Fruit fly (Drosophila melanogaster) whole organism, embryonic: ENCODE data around the gene CG9775.

Source experiments
- B-H2 ChIP-seq: fragments of 200-800 bp; sonication (Bioruptor generic); optimal IDR thresholded peaks from 2 replicates; lab custom pipeline; 2018; ENCODE audit warnings: missing biosample characterization, mild to moderate bottlenecking, missing genetic modification characterization
- CG10543 ChIP-seq: fragments of 200-800 bp; sonication (Bioruptor generic); optimal IDR thresholded peaks from 3 replicates; lab custom pipeline; 2017; ENCODE audit warnings: missing biosample characterization, mild to moderate bottlenecking, missing genetic modification characterization, moderate library complexity
- CG10979 ChIP-seq: fragments of 200-800 bp; sonication (Bioruptor generic); optimal IDR thresholded peaks from 2 replicates; lab custom pipeline; 2018; ENCODE audit warnings: missing biosample characterization, mild to moderate bottlenecking, missing genetic modification characterization, moderate library complexity
- CG11723 ChIP-seq: fragments of 200-800 bp; sonication (Bioruptor generic); optimal IDR thresholded peaks from 2 replicates; lab custom pipeline; 2017; ENCODE audit warnings: missing biosample characterization, mild to moderate bottlenecking, missing genetic modification characterization
- CG14014 ChIP-seq: fragments of 200-800 bp; sonication (Bioruptor generic); IDR thresholded peaks from 2 replicates; pipeline ENCODE4 v1.3.6; 2022; ENCODE audit warnings: missing biosample characterization, missing genetic modification characterization
- CG14441 ChIP-seq: fragments of 200-800 bp; sonication (Bioruptor generic); IDR thresholded peaks from 2 replicates; pipeline ENCODE4 v1.3.6; 2022; ENCODE audit warnings: missing biosample characterization, missing genetic modification characterization
- CG14860 ChIP-seq: fragments of 200-800 bp; sonication (Bioruptor generic); IDR thresholded peaks from 3 replicates; pipeline ENCODE4 v1.3.6; 2022; ENCODE audit warnings: missing biosample characterization, missing genetic modification characterization; ENCODE audit not compliant: partially characterized antibody
- CG15601 ChIP-seq: fragments of 200-800 bp; sonication (Bioruptor generic); optimal IDR thresholded peaks from 3 replicates; lab custom pipeline; 2019; ENCODE audit warnings: missing biosample characterization, mild to moderate bottlenecking, missing genetic modification characterization, moderate library complexity
- CG1647 ChIP-seq: fragments of 200-800 bp; sonication (Bioruptor generic); optimal IDR thresholded peaks from 3 replicates; lab custom pipeline; 2016; ENCODE audit warnings: missing biosample characterization, missing genetic modification characterization
- CG17912 ChIP-seq: fragments of 200-800 bp; sonication (Bioruptor generic); optimal IDR thresholded peaks from 2 replicates; lab custom pipeline; 2018; ENCODE audit warnings: missing biosample characterization, mild to moderate bottlenecking, missing genetic modification characterization
- CG2678 ChIP-seq: fragments of 200-800 bp; sonication (Bioruptor generic); optimal IDR thresholded peaks from 3 replicates; lab custom pipeline; 2019; ENCODE audit warnings: missing biosample characterization, mild to moderate bottlenecking, missing genetic modification characterization, moderate library complexity
- CG3065 ChIP-seq: fragments of 200-800 bp; sonication (Bioruptor generic); optimal IDR thresholded peaks from 2 replicates; lab custom pipeline; 2016; ENCODE audit warnings: missing biosample characterization, missing genetic modification characterization
- CG31441 ChIP-seq: fragments of 200-800 bp; sonication (Bioruptor generic); IDR thresholded peaks from 2 replicates; pipeline ENCODE4 v1.3.6; 2022; ENCODE audit warnings: missing biosample characterization, missing genetic modification characterization
- CG3407 ChIP-seq: fragments of 200-800 bp; sonication (Bioruptor generic); optimal IDR thresholded peaks from 2 replicates; lab custom pipeline; 2018; ENCODE audit warnings: missing biosample characterization, mild to moderate bottlenecking, missing genetic modification characterization
- CG4328 ChIP-seq: fragments of 200-800 bp; sonication (Bioruptor generic); optimal IDR thresholded peaks from 3 replicates; lab custom pipeline; 2017; ENCODE audit warnings: missing biosample characterization, missing genetic modification reagents, missing genetic modification characterization
- CG4617 ChIP-seq: fragments of 200-800 bp; sonication (Bioruptor generic); optimal IDR thresholded peaks from 3 replicates; lab custom pipeline; 2016; ENCODE audit warnings: missing biosample characterization, missing genetic modification characterization, borderline replicate concordance
- CG6854 ChIP-seq: fragments of 200-800 bp; sonication (Bioruptor generic); optimal IDR thresholded peaks from 3 replicates; lab custom pipeline; 2017; ENCODE audit warnings: missing biosample characterization, mild to moderate bottlenecking, missing genetic modification characterization
- CG8388 ChIP-seq: fragments of 200-800 bp; sonication (Bioruptor generic); optimal IDR thresholded peaks from 2 replicates; lab custom pipeline; 2019; ENCODE audit warnings: missing biosample characterization, mild to moderate bottlenecking, missing genetic modification characterization, moderate library complexity
- CG9932 ChIP-seq: fragments of 200-800 bp; sonication (Bioruptor generic); IDR thresholded peaks from 2 replicates; pipeline ENCODE4 v1.3.6; 2022; ENCODE audit warnings: missing biosample characterization, missing genetic modification characterization
- CHES-1-like ChIP-seq: fragments of 200-800 bp; sonication (Bioruptor generic); optimal IDR thresholded peaks from 2 replicates; lab custom pipeline; 2016; ENCODE audit warnings: missing biosample characterization, missing genetic modification characterization
- CTCF ChIP-seq: fragments of 200-800 bp; sonication (Bioruptor generic); optimal IDR thresholded peaks from 2 replicates; lab custom pipeline; 2017; ENCODE audit warnings: missing biosample characterization, mild to moderate bottlenecking, missing genetic modification characterization, moderate library complexity
- CoRest ChIP-seq: fragments of 200-800 bp; sonication (Bioruptor generic); optimal IDR thresholded peaks from 3 replicates; lab custom pipeline; 2018; ENCODE audit warnings: missing biosample characterization, mild to moderate bottlenecking, missing genetic modification characterization, moderate library complexity
- CrebB ChIP-seq: fragments of 200-800 bp; sonication (Bioruptor generic); optimal IDR thresholded peaks from 3 replicates; lab custom pipeline; 2018; ENCODE audit warnings: missing biosample characterization, mild to moderate bottlenecking, missing genetic modification characterization
- Dad ChIP-seq: fragments of 200-800 bp; sonication (Bioruptor generic); optimal IDR thresholded peaks from 3 replicates; lab custom pipeline; 2016; ENCODE audit warnings: missing biosample characterization, missing genetic modification characterization
- Eip74EF ChIP-seq, 2 experiments: fragments of 200-800 bp in 1 of 2; fragments of >200 bp in 1 of 2; sonication (Bioruptor generic) in 1 of 2; optimal IDR thresholded peaks; 2 replicates each; lab custom pipeline; 2017 to 2019; ENCODE audit warnings: missing biosample characterization in 2 of 2, missing genetic modification characterization in 2 of 2, mild to moderate bottlenecking in 1 of 2, moderate library complexity in 1 of 2
- Fer3 ChIP-seq: fragments of 200-800 bp; sonication (Bioruptor generic); optimal IDR thresholded peaks from 2 replicates; lab custom pipeline; 2018; ENCODE audit warnings: missing biosample characterization, mild to moderate bottlenecking, missing genetic modification characterization, moderate library complexity
- Hr78 ChIP-seq, 2 experiments: fragments of 200-800 bp in 1 of 2; fragments of >200 bp in 1 of 2; sonication (Bioruptor generic) in 1 of 2; optimal IDR thresholded peaks; 2 replicates each; lab custom pipeline; 2017 to 2019; ENCODE audit warnings: missing biosample characterization in 2 of 2, missing genetic modification characterization in 2 of 2, mild to moderate bottlenecking in 1 of 2, moderate library complexity in 1 of 2
- Med ChIP-seq: fragments of 200-800 bp; sonication (Bioruptor generic); peaks from one replicate; lab custom pipeline; 2016; ENCODE audit warnings: missing biosample characterization, missing genetic modification characterization, mild to moderate bottlenecking, inconsistent platforms, moderate library complexity
- Meics ChIP-seq: fragments of 200-800 bp; sonication (Bioruptor generic); optimal IDR thresholded peaks from 2 replicates; lab custom pipeline; 2017; ENCODE audit warnings: missing biosample characterization, mild to moderate bottlenecking, missing genetic modification characterization
- NK7.1 ChIP-seq: fragments of 200-800 bp; sonication (Bioruptor generic); optimal IDR thresholded peaks from 3 replicates; lab custom pipeline; 2016; ENCODE audit warnings: missing biosample characterization, missing genetic modification characterization
- Optix ChIP-seq: fragments of 200-800 bp; sonication (Bioruptor generic); IDR thresholded peaks from 3 replicates; pipeline ENCODE4 v1.3.6; 2022; ENCODE audit warnings: missing biosample characterization, missing genetic modification characterization
- Ravus ChIP-seq: fragments of 200-800 bp; sonication (Bioruptor generic); IDR thresholded peaks from 2 replicates; pipeline ENCODE4 v1.3.6; 2022; ENCODE audit warnings: missing biosample characterization, missing genetic modification characterization
- Rfx ChIP-seq: fragments of 200-800 bp; sonication (Bioruptor generic); IDR thresholded peaks from 2 replicates; pipeline ENCODE4 v1.3.6; 2022; ENCODE audit warnings: missing biosample characterization, missing genetic modification characterization
- ara ChIP-seq: fragments of 200-800 bp; sonication (Bioruptor generic); IDR thresholded peaks from 2 replicates; pipeline ENCODE4 v1.3.6; 2022; ENCODE audit warnings: missing biosample characterization, missing genetic modification characterization
- bcd ChIP-seq: fragments of 200-800 bp; sonication (Bioruptor generic); optimal IDR thresholded peaks from 2 replicates; lab custom pipeline; 2017; ENCODE audit warnings: missing biosample characterization, mild to moderate bottlenecking, missing genetic modification characterization
- cato ChIP-seq: fragments of 200-800 bp; sonication (Bioruptor generic); optimal IDR thresholded peaks from 2 replicates; lab custom pipeline; 2016; ENCODE audit warnings: missing biosample characterization, missing genetic modification characterization, borderline replicate concordance
- cwo ChIP-seq: fragments of 200-800 bp; sonication (Bioruptor generic); optimal IDR thresholded peaks from 3 replicates; lab custom pipeline; 2017; ENCODE audit warnings: missing biosample characterization, missing genetic modification characterization, mild to moderate bottlenecking, moderate library complexity, missing genetic modification reagents
- dimm ChIP-seq: fragments of 200-800 bp; sonication (Bioruptor generic); IDR thresholded peaks from 2 replicates; pipeline ENCODE4 v1.3.6; 2022; ENCODE audit warnings: missing biosample characterization, missing genetic modification characterization
- gsb ChIP-seq: fragments of 200-800 bp; sonication (Bioruptor generic); IDR thresholded peaks from 2 replicates; pipeline ENCODE4 v1.3.6; 2022; ENCODE audit warnings: missing biosample characterization, missing genetic modification characterization
- inv ChIP-seq: fragments of 200-800 bp; sonication (Bioruptor generic); IDR thresholded peaks from 2 replicates; pipeline ENCODE4 v1.3.6; 2022; ENCODE audit warnings: missing biosample characterization, missing genetic modification characterization; ENCODE audit not compliant: partially characterized antibody
- jing ChIP-seq: fragments of 200-800 bp; sonication (Bioruptor generic); optimal IDR thresholded peaks from 2 replicates; lab custom pipeline; 2018; ENCODE audit warnings: missing biosample characterization, mild to moderate bottlenecking, missing genetic modification characterization
- kay ChIP-seq: fragments of 200-800 bp; sonication (Bioruptor generic); optimal IDR thresholded peaks from 2 replicates; lab custom pipeline; 2016; ENCODE audit warnings: missing biosample characterization, missing genetic modification characterization
- mirr ChIP-seq: fragments of 200-800 bp; sonication (Bioruptor generic); optimal IDR thresholded peaks from 3 replicates; lab custom pipeline; 2018; ENCODE audit warnings: missing biosample characterization, mild to moderate bottlenecking, missing genetic modification characterization
- rib ChIP-seq: fragments of 200-800 bp; sonication (Bioruptor generic); IDR thresholded peaks from 2 replicates; pipeline ENCODE4 v1.3.6; 2022; ENCODE audit warnings: missing biosample characterization, missing genetic modification characterization
- sd ChIP-seq: fragments of 200-800 bp; sonication (Bioruptor generic); optimal IDR thresholded peaks from 3 replicates; lab custom pipeline; 2018; ENCODE audit warnings: missing biosample characterization, mild to moderate bottlenecking, missing genetic modification characterization, moderate library complexity
- sna ChIP-seq: fragments of 200-800 bp; sonication (Bioruptor generic); IDR thresholded peaks from 2 replicates; pipeline ENCODE4 v1.3.6; 2022; ENCODE audit warnings: missing biosample characterization, missing genetic modification characterization; ENCODE audit not compliant: partially characterized antibody
- sob ChIP-seq: fragments of 200-800 bp; sonication (Bioruptor generic); IDR thresholded peaks from 2 replicates; pipeline ENCODE4 v1.3.6; 2022; ENCODE audit warnings: missing biosample characterization, missing genetic modification characterization
- twi ChIP-seq: fragments of 200-800 bp; optimal IDR thresholded peaks from 2 replicates; lab custom pipeline; 2019; ENCODE audit warnings: missing biosample characterization, mild to moderate bottlenecking, missing genetic modification characterization, moderate library complexity

CG9775 gene

DNA sequence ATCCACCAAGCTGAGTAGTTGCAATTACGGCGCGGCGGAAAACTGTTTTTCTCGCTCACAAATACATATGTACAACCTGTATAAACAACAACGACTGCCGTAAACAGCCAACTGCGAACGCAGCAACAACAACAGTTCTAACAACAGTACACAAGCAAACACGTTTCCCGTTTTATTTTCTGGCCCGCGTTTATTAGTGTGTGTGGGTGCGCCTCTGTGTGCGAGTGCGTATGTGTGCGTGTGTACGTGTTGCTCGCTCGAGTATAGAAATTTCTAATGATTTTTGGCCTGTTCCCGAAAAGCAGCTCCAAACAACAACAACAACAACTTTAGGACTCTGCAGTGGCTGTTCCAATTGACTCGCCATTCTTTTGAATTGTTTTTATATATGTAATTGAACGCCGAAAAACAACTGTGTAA is 18.3 kb upstream of the CG9775 start (continued):
- peak; percentile 3 for TF ChIP-seq CG15601 (tag; lab: Kevin White, UChicago)
- TF ChIP-seq CG9932 (GFP tag; lab: Robert Waterston, UW): peak; percentile 32; the same call in 1 of the 2 replicates
- no peak for TF ChIP-seq Dad
- peak; percentile 88 for TF ChIP-seq CG10543
- TF ChIP-seq rib: peak; percentile 10; the same call in 1 of the 2 replicates
- TF ChIP-seq B-H2 (GFP tag; lab: Kevin White, UChicago): peak; percentile 16
- TF ChIP-seq CG31441 (GFP tag; lab: Robert Waterston, UW): no peak
- TF ChIP-seq CHES-1-like (GFP tag; lab: Kevin White, UChicago): peak; percentile 4
- TF ChIP-seq Med (GFP tag; lab: Kevin White, UChicago): peak; percentile 86
- peak; percentile 15 for TF ChIP-seq Meics (GFP tag; lab: Kevin White, UChicago)
- TF ChIP-seq CG4328: peak; percentile 27
- peak; percentile 14 for TF ChIP-seq CG2678 (tag; lab: Kevin White, UChicago)
- 0 out of 3 replicates have a peak, but pooled peaks have one; percentile 1 for TF ChIP-seq CG14860 (GFP tag; lab: Robert Waterston, UW)
- no peak for TF ChIP-seq CG10979 (tag; lab: Kevin White, UChicago)
- TF ChIP-seq CG11723 (GFP tag; lab: Kevin White, UChicago): peak; percentile 60
- TF ChIP-seq jing (GFP tag; lab: Kevin White, UChicago): no peak
- peak; percentile 39 for TF ChIP-seq twi (tag; lab: Kevin White, UChicago)
- TF ChIP-seq CG17912 (GFP tag; lab: Kevin White, UChicago): peak; percentile 5
- TF ChIP-seq Eip74EF (GFP tag; optimal IDR thresholded peaks at IDR 0.05; lab: Kevin White, UChicago): peak in 1 of 2 experiments; percentile 11
- TF ChIP-seq cato (GFP tag; lab: Kevin White, UChicago): no peak
- TF ChIP-seq mirr (GFP tag; lab: Kevin White, UChicago): peak; percentile 10
- TF ChIP-seq cwo: peak; percentile 31
- TF ChIP-seq CG3407 (GFP tag; lab: Kevin White, UChicago): peak; percentile 11
- TF ChIP-seq Fer3: peak; percentile 15
- 0 out of 2 replicates have a peak, but pooled peaks have one; percentile 18 for TF ChIP-seq CG14014
- TF ChIP-seq ara: peak; percentile 13; the same call in 1 of the 2 replicates
- TF ChIP-seq CrebB (tag; lab: Kevin White, UChicago): peak; percentile 28

DNA sequence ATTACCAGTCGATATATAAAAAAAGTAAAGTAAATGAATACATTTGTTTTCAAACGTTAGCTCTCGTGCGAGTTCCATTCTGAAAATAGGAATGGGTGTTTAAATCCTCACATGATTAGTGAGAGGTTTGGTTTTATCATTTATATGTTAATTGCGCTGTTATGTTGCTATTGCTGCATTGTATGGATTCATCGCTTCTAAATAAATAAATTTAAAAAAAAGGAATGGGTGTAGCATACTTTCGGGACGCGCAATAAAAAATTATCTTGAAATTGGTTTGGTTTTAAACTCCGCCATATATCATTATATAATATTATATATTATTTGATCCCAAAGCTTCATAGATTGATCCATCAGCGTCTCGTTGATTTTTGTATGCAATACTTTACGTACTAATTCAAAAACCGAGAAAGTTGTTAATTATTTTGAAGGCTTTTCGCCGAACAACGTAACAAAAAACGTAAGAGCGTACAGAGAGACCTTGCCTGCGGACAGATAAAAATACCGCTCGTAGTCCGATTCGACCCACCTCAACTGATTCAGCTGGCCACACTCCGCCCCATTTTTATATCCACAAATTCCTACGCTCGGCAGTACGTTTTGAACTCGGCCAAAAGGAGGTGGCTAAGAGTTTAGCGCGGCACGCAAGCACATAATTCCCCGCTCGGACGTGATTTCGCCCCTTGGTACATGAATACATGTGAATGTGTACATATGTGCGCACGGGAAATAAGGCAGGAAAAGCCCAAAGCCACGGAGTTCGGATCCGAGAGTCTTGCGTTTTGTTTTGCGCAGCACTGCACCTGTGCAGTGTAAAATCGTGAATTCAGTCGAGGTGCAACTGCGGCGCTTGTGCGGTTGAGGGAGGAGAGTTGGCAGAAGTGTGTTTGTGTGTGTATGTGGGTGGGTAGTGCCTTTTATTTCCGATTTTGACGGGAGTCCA is 17.6 kb upstream of the CG9775 start, which contains the start of gene smash:
TSS of gene smash (plus strand) at position 589 of the 943 bp plus-strand sequence.
- TF ChIP-seq CG6854: peak; percentile 45
- no peak; the same call in 1 of the 2 replicates for TF ChIP-seq gsb (GFP tag; lab: Robert Waterston, UW)
- TF ChIP-seq CTCF (GFP tag; lab: Kevin White, UChicago): peak; percentile 50
- no peak for TF ChIP-seq CoRest
- peak; percentile 23 for TF ChIP-seq NK7.1 (GFP tag; lab: Kevin White, UChicago)
- no peak for TF ChIP-seq Ravus (GFP tag; lab: Robert Waterston, UW)
- TF ChIP-seq kay (GFP tag; lab: Kevin White, UChicago): no peak
- TF ChIP-seq sd (tag; lab: Kevin White, UChicago): peak; percentile 98
- TF ChIP-seq bcd (GFP tag; lab: Kevin White, UChicago): peak; percentile 20
- TF ChIP-seq sob (GFP tag; lab: Robert Waterston, UW): peak; percentile 48
- peak; percentile 43; the same call in 1 of the 2 replicates for TF ChIP-seq inv (GFP tag; lab: Robert Waterston, UW)
- TF ChIP-seq Rfx (GFP tag; lab: Robert Waterston, UW): peak; percentile 57
- TF ChIP-seq Hr78 (GFP tag; optimal IDR thresholded peaks at IDR 0.05; lab: Kevin White, UChicago): no peak
- no peak for TF ChIP-seq CG1647 (GFP tag; lab: Kevin White, UChicago)
- peak; percentile 41; the same call in 1 of the 2 replicates for TF ChIP-seq CG14441 (GFP tag; lab: Robert Waterston, UW)
- TF ChIP-seq sna (GFP tag; lab: Robert Waterston, UW): peak; percentile 31; the same call in 1 of the 2 replicates
- TF ChIP-seq CG3065 (GFP tag; lab: Kevin White, UChicago): no peak
- no peak for TF ChIP-seq Optix (GFP tag; lab: Robert Waterston, UW)
- no peak for TF ChIP-seq dimm
- TF ChIP-seq CG4617 (GFP tag; lab: Kevin White, UChicago): no peak
- no peak for TF ChIP-seq CG8388 (GFP tag; lab: Kevin White, UChicago)
